Worm (Caenorhabditis elegans) whole organism, midembryonic: ENCODE measurements around the gene mltn-11.
A peak's percentile ranks its signal among the peaks of the same experiment; 100 is the strongest.

ENCODE experiments used
- T22C8.4 ChIP-seq: fragments of 200-800 bp; sonication (Bioruptor generic); IDR thresholded peaks from 2 replicates; pipeline ENCODE4 v1.3.6; 2022; ENCODE audit warnings: missing genetic modification characterization, missing compliant biosample characterization
- cog-1 ChIP-seq: sonication (generic microtip); optimal IDR thresholded peaks from 2 replicates; lab custom pipeline; 2016; ENCODE audit warnings: missing genetic modification characterization, missing compliant biosample characterization
- flt-1 ChIP-seq: fragments of 200-800 bp; sonication (Bioruptor generic); IDR thresholded peaks from 2 replicates; pipeline ENCODE4 v1.3.6; 2022; ENCODE audit warnings: missing genetic modification characterization, missing compliant biosample characterization
- klf-2 ChIP-seq: fragments of 200-800 bp; sonication (Bioruptor generic); conservative IDR thresholded peaks from 2 replicates; pipeline ENCODE4 v1.3.6; 2022; ENCODE audit warnings: missing genetic modification reagents, missing genetic modification characterization, missing compliant biosample characterization
- med-1 ChIP-seq: sonication (generic microtip); optimal IDR thresholded peaks from 2 replicates; lab custom pipeline; 2017; ENCODE audit warnings: missing genetic modification characterization, mild to moderate bottlenecking, missing compliant biosample characterization, antibody characterized with exemption, missing genetic modification reagents; ENCODE audit not compliant: insufficient read depth
- ref-1 ChIP-seq: fragments of 200-800 bp; sonication (Bioruptor generic); conservative IDR thresholded peaks from 2 replicates; pipeline ENCODE4 v1.3.6; 2022; ENCODE audit warnings: missing genetic modification reagents, missing genetic modification characterization, missing compliant biosample characterization
- tab-1 ChIP-seq: fragments of 200-800 bp; sonication (Bioruptor generic); IDR thresholded peaks from 2 replicates; pipeline ENCODE4 v1.3.6; 2022; ENCODE audit warnings: missing genetic modification characterization, missing compliant biosample characterization
- ztf-23 ChIP-seq: fragments of 200-800 bp; sonication (Bioruptor generic); IDR thresholded peaks from 2 replicates; pipeline ENCODE4 v1.3.6; 2022; ENCODE audit warnings: missing genetic modification reagents, missing genetic modification characterization, missing compliant biosample characterization
- ztf-29 ChIP-seq: fragments of 200-800 bp; sonication (Bioruptor generic); IDR thresholded peaks from 2 replicates; pipeline ENCODE4 v1.3.6; 2022; ENCODE audit warnings: missing genetic modification reagents, missing genetic modification characterization, missing compliant biosample characterization

Gene mltn-11

ce11 chrV:16620874-16621273 lies 15.1 kb upstream of the mltn-11 start, which contains the start of gene Y70C5A.3:
TSS of gene Y70C5A.3 (minus strand) at chrV:16620923.
- no peak for TF ChIP-seq ztf-29 (GFP tag; lab: Robert Waterston, UW)
- no peak for TF ChIP-seq klf-2 (GFP tag; lab: Robert Waterston, UW)
- no peak for TF ChIP-seq flt-1 (GFP tag; lab: Robert Waterston, UW)
- TF ChIP-seq med-1 (GFP tag; lab: Kevin White, UChicago) = no peak
- TF ChIP-seq tab-1 = no peak
- TF ChIP-seq cog-1 (tag; lab: Kevin White, UChicago) = no peak

ce11 chrV:16621894-16622293 lies 14.1 kb upstream of the mltn-11 start:
- TF ChIP-seq ztf-23 (GFP tag; lab: Robert Waterston, UW) (no peak), cog-1 (tag; lab: Kevin White, UChicago) (no peak), ref-1 (peak; percentile 52; the same call in 1 of the 2 replicates), tab-1 (peak; percentile 71; the same call in 1 of the 2 replicates), T22C8.4 (no peak), flt-1 (GFP tag; lab: Robert Waterston, UW) (peak; percentile 84)

ce11 chrV:16622754-16623261 lies 13.2 kb upstream of the mltn-11 start, which contains the start of gene Y70C5A.2:
TSS of gene Y70C5A.2 (minus strand) at chrV:16623211.
- TF ChIP-seq ref-1 (no peak), klf-2 (GFP tag; lab: Robert Waterston, UW) (no peak), ztf-23 (GFP tag; lab: Robert Waterston, UW) (no peak), T22C8.4 (no peak), cog-1 (tag; lab: Kevin White, UChicago) (no peak), tab-1 (no peak), ztf-29 (GFP tag; lab: Robert Waterston, UW) (no peak), flt-1 (GFP tag; lab: Robert Waterston, UW) (no peak), med-1 (GFP tag; lab: Kevin White, UChicago) (no peak)

ce11 chrV:16627962-16628361 lies 8.0 kb upstream of the mltn-11 start, which contains the start of gene oac-53:
TSS of gene oac-53 (minus strand) at chrV:16627970.
- TF ChIP-seq T22C8.4 (no peak), klf-2 (GFP tag; lab: Robert Waterston, UW) (no peak), cog-1 (tag; lab: Kevin White, UChicago) (no peak), ztf-23 (GFP tag; lab: Robert Waterston, UW) (no peak), med-1 (GFP tag; lab: Kevin White, UChicago) (no peak)

ce11 chrV:16628991-16629390 lies 7.0 kb upstream of the mltn-11 start, which contains the start of gene W06G6.2:
TSS of gene W06G6.2 (plus strand) at chrV:16629291.
- no peak for TF ChIP-seq ztf-23 (GFP tag; lab: Robert Waterston, UW)
- no peak for TF ChIP-seq flt-1 (GFP tag; lab: Robert Waterston, UW)
- TF ChIP-seq cog-1 (tag; lab: Kevin White, UChicago) = no peak
- TF ChIP-seq tab-1 = no peak
- TF ChIP-seq ref-1 = no peak
- TF ChIP-seq klf-2 (GFP tag; lab: Robert Waterston, UW) = no peak

- TF ChIP-seq tab-1 (no peak), T22C8.4 (no peak), cog-1 (tag; lab: Kevin White, UChicago) (no peak), med-1 (GFP tag; lab: Kevin White, UChicago) (no peak), ztf-23 (GFP tag; lab: Robert Waterston, UW) (no peak), ztf-29 (GFP tag; lab: Robert Waterston, UW) (no peak), flt-1 (GFP tag; lab: Robert Waterston, UW) (no peak), ref-1 (no peak), klf-2 (GFP tag; lab: Robert Waterston, UW) (no peak)
These were observed 6.4 kb upstream of the mltn-11 start, which contains the start of gene srd-21 for ce11 chrV:16629600-16629999. TSS of gene srd-21 (plus strand) at chrV:16629900.

- TF ChIP-seq ztf-23 (GFP tag; lab: Robert Waterston, UW) (no peak), tab-1 (no peak), klf-2 (GFP tag; lab: Robert Waterston, UW) (no peak), ztf-29 (GFP tag; lab: Robert Waterston, UW) (no peak), T22C8.4 (no peak), cog-1 (tag; lab: Kevin White, UChicago) (no peak), flt-1 (GFP tag; lab: Robert Waterston, UW) (no peak), med-1 (GFP tag; lab: Kevin White, UChicago) (no peak), ref-1 (no peak)
These were observed 2.2 kb downstream of the mltn-11 start, which contains the start of gene srw-76 for ce11 chrV:16638204-16638603. TSS of gene srw-76 (minus strand) at chrV:16638304.

ce11 chrV:16640366-16640765 lies 4.4 kb downstream of the mltn-11 start:
- TF ChIP-seq ref-1 (no peak), ztf-29 (GFP tag; lab: Robert Waterston, UW) (no peak), tab-1 (no peak), flt-1 (GFP tag; lab: Robert Waterston, UW) (no peak), T22C8.4 (no peak), ztf-23 (GFP tag; lab: Robert Waterston, UW) (no peak), med-1 (GFP tag; lab: Kevin White, UChicago) (no peak), klf-2 (GFP tag; lab: Robert Waterston, UW) (no peak), cog-1 (tag; lab: Kevin White, UChicago) (no peak)

- TF ChIP-seq ztf-29 (GFP tag; lab: Robert Waterston, UW) (no peak), cog-1 (tag; lab: Kevin White, UChicago) (no peak), klf-2 (GFP tag; lab: Robert Waterston, UW) (no peak), med-1 (GFP tag; lab: Kevin White, UChicago) (no peak), T22C8.4 (no peak), ref-1 (no peak), ztf-23 (GFP tag; lab: Robert Waterston, UW) (no peak), flt-1 (GFP tag; lab: Robert Waterston, UW) (no peak), tab-1 (no peak)
These were observed 7.6 kb downstream of the mltn-11 start, which contains the start of gene srw-77 for ce11 chrV:16643558-16643957. TSS of gene srw-77 (minus strand) at chrV:16643658.
